Fruit fly (Drosophila melanogaster): ENCODE results near the gene ssp3.

Gene ssp3

DNA sequence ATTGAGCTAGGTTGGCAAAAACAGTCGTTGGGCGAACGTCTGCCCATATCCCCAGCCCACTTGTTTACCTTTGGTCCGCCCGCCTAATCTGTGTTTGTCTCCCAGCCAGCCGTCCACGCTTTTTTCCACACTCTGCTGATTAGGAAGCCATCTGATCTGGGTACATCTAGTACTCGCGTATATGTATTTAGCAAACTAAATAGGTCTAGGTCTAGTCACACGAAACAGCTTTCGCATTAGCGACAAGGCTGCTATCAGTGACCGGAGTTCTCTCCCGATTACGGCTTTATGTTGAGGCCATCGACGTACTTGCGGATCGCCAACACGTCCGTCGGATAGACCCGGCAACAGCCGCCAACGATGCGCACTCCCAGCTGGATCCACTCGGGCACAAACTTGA lies 11.9 kb upstream of the ssp3 start:
- no peak for TF ChIP-seq Snoo (tag; optimal IDR thresholded peaks at IDR 0.05)
- no peak for TF ChIP-seq CG4496 (GFP tag; IDR thresholded peaks at IDR 0.05)
- no peak for TF ChIP-seq Ets98B (GFP tag; IDR thresholded peaks at IDR 0.05)
- TF ChIP-seq CG17806 (tag; optimal IDR thresholded peaks at IDR 0.05) = no peak
- no peak for TF ChIP-seq gl (tag; optimal IDR thresholded peaks at IDR 0.05)
- TF ChIP-seq D1 (tag; optimal IDR thresholded peaks at IDR 0.05) = no peak
- no peak for TF ChIP-seq CG15710 (tag; optimal IDR thresholded peaks at IDR 0.05)
- TF ChIP-seq CG9948 (tag; optimal IDR thresholded peaks at IDR 0.05) = no peak
- no peak for TF ChIP-seq fd96Ca (GFP tag; IDR thresholded peaks at IDR 0.05)
- TF ChIP-seq CG8301 (tag; optimal IDR thresholded peaks at IDR 0.05) = no peak
- TF ChIP-seq rn (GFP tag; IDR thresholded peaks at IDR 0.05) = no peak

- TF ChIP-seq CG4496 (GFP tag; IDR thresholded peaks at IDR 0.05) = no peak
- TF ChIP-seq Pif1A (GFP tag; optimal IDR thresholded peaks at IDR 0.05) = no peak
- TF ChIP-seq CG8301 (tag; optimal IDR thresholded peaks at IDR 0.05) = no peak
- no peak for TF ChIP-seq Snoo (tag; optimal IDR thresholded peaks at IDR 0.05)
- no peak; the same call in 2 of the 3 replicates for TF ChIP-seq fd96Ca (GFP tag; IDR thresholded peaks at IDR 0.05)
- peak; percentile 12 for TF ChIP-seq Pif1B (GFP tag; optimal IDR thresholded peaks at IDR 0.05)
- TF ChIP-seq CG12605 (GFP tag; IDR thresholded peaks at IDR 0.05) = 0 out of 2 replicates have a peak, but pooled peaks have one; percentile 26
- TF ChIP-seq CG15710 (tag; optimal IDR thresholded peaks at IDR 0.05) = no peak
- TF ChIP-seq CG13204 (GFP tag; optimal IDR thresholded peaks at IDR 0.05) = no peak
- TF ChIP-seq CG34367 (tag; optimal IDR thresholded peaks at IDR 0.05) = no peak
- peak; percentile 57 for TF ChIP-seq EcR (GFP tag; optimal IDR thresholded peaks at IDR 0.05)
- no peak for TF ChIP-seq CG8159 (tag; optimal IDR thresholded peaks at IDR 0.05)
- no peak for TF ChIP-seq rn (GFP tag; IDR thresholded peaks at IDR 0.05)
- TF ChIP-seq gl (tag; optimal IDR thresholded peaks at IDR 0.05) = peak; percentile 32
- TF ChIP-seq CG9948 (tag; optimal IDR thresholded peaks at IDR 0.05) = no peak
- no peak for TF ChIP-seq CG10348 (GFP tag; IDR thresholded peaks at IDR 0.05)
- no peak for TF ChIP-seq CG17806 (tag; optimal IDR thresholded peaks at IDR 0.05)
- peak; percentile 21; the same call in 1 of the 2 replicates for TF ChIP-seq Ets98B (GFP tag; IDR thresholded peaks at IDR 0.05)
- TF ChIP-seq D1 (tag; optimal IDR thresholded peaks at IDR 0.05) = no peak
These were observed 10.5 kb upstream of the ssp3 start, which contains the start of gene CG10621 for dm6 chr2L:18954255-18954715. TSS of gene CG10621 (minus strand) at chr2L:18954431.

dm6 chr2L:18953512-18954254 lies 9.9 kb upstream of the ssp3 start:
- peak; percentile 67 for TF ChIP-seq EcR (GFP tag; optimal IDR thresholded peaks at IDR 0.05)
- peak; percentile 2 for TF ChIP-seq CG14655 (GFP tag; optimal IDR thresholded peaks at IDR 0.05)
- no peak for TF ChIP-seq CG9948 (tag; optimal IDR thresholded peaks at IDR 0.05)
- TF ChIP-seq CG34367 (tag; optimal IDR thresholded peaks at IDR 0.05) = no peak

dm6 chr2L:18951674-18952073 lies 7.9 kb upstream of the ssp3 start, which contains the start of gene Nedd8:
TSS of gene Nedd8 (minus strand) at chr2L:18951837.
- no peak for TF ChIP-seq fd96Ca (GFP tag; IDR thresholded peaks at IDR 0.05)

- no peak for TF ChIP-seq CG17806 (tag; optimal IDR thresholded peaks at IDR 0.05)
- no peak for TF ChIP-seq Ets98B (GFP tag; IDR thresholded peaks at IDR 0.05)
- no peak for TF ChIP-seq EcR (GFP tag; optimal IDR thresholded peaks at IDR 0.05)
- no peak for TF ChIP-seq Pif1A (GFP tag; optimal IDR thresholded peaks at IDR 0.05)
- TF ChIP-seq CG13204 (GFP tag; optimal IDR thresholded peaks at IDR 0.05) = no peak
- TF ChIP-seq CG34367 (tag; optimal IDR thresholded peaks at IDR 0.05) = no peak
- no peak for TF ChIP-seq CG4496 (GFP tag; IDR thresholded peaks at IDR 0.05)
- no peak for TF ChIP-seq Snoo (tag; optimal IDR thresholded peaks at IDR 0.05)
- TF ChIP-seq CG32121 (GFP tag; IDR thresholded peaks at IDR 0.05) = no peak
- no peak for TF ChIP-seq CG15710 (tag; optimal IDR thresholded peaks at IDR 0.05)
- TF ChIP-seq gl (tag; optimal IDR thresholded peaks at IDR 0.05) = no peak
- no peak for TF ChIP-seq CG9948 (tag; optimal IDR thresholded peaks at IDR 0.05)
- no peak for TF ChIP-seq CG10348 (GFP tag; IDR thresholded peaks at IDR 0.05)
- no peak for TF ChIP-seq rn (GFP tag; IDR thresholded peaks at IDR 0.05)
- TF ChIP-seq CG14655 (GFP tag; optimal IDR thresholded peaks at IDR 0.05) = no peak
- no peak for TF ChIP-seq D1 (tag; optimal IDR thresholded peaks at IDR 0.05)
- TF ChIP-seq Pif1B (GFP tag; optimal IDR thresholded peaks at IDR 0.05) = no peak
- TF ChIP-seq CG12605 (GFP tag; IDR thresholded peaks at IDR 0.05) = no peak
- no peak for TF ChIP-seq CG8159 (tag; optimal IDR thresholded peaks at IDR 0.05)
These were observed 5.0 kb upstream of the ssp3 start, which contains the start of gene CG10428 for dm6 chr2L:18948724-18949108. TSS of gene CG10428 (plus strand) at chr2L:18948884.

DNA sequence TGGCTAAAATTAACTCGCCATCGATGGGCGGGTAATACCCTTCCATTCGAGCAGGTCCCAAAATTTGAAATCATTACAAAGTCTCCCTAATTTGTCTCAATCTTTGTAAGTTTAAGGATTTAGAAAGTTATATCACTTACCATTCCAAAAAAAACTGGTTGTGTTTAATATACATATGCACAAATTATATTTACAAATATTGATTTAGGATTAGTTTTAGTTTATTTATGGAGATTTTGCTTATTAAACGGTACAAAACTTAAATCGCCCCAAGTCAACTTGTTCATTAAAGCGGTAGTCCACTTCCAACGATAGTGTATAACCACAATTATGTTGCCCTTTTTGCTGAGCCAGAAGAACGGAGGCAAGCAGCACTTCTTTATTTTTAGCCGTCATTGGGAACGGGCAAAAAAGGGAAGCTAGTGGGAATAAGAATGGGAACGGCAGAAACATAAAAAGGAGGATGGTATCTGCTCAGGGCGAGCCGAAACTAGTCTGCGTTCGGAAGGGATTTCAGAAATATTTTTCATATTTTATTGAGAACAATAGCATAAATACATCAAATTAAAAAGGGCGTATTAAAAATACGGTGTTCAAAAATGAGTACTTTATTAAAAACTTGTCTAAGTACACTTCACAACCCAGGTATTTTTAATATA lies 4.4 kb upstream of the ssp3 start:
- no peak for TF ChIP-seq EcR (GFP tag; optimal IDR thresholded peaks at IDR 0.05)
- TF ChIP-seq CG4496 (GFP tag; IDR thresholded peaks at IDR 0.05) = peak; percentile 80
- peak; percentile 90 for TF ChIP-seq CG8159 (tag; optimal IDR thresholded peaks at IDR 0.05)
- TF ChIP-seq CG9948 (tag; optimal IDR thresholded peaks at IDR 0.05) = peak; percentile 90
- TF ChIP-seq Pif1B (GFP tag; optimal IDR thresholded peaks at IDR 0.05) = peak; percentile 83
- peak; percentile 81 for TF ChIP-seq CG8301 (tag; optimal IDR thresholded peaks at IDR 0.05)
- TF ChIP-seq gl (tag; optimal IDR thresholded peaks at IDR 0.05) = peak; percentile 54
- TF ChIP-seq CG10348 (GFP tag; IDR thresholded peaks at IDR 0.05) = no peak
- TF ChIP-seq CG32121 (GFP tag; IDR thresholded peaks at IDR 0.05) = 0 out of 2 replicates have a peak, but pooled peaks have one; percentile 37
- TF ChIP-seq Pif1A (GFP tag; optimal IDR thresholded peaks at IDR 0.05) = peak; percentile 82
- TF ChIP-seq Ets98B (GFP tag; IDR thresholded peaks at IDR 0.05) = peak; percentile 30; the same call in 1 of the 2 replicates
- peak; percentile 15; the same call in 1 of the 3 replicates for TF ChIP-seq fd96Ca (GFP tag; IDR thresholded peaks at IDR 0.05)
- peak; percentile 69 for TF ChIP-seq D1 (tag; optimal IDR thresholded peaks at IDR 0.05)
- TF ChIP-seq Snoo (tag; optimal IDR thresholded peaks at IDR 0.05) = peak; percentile 75
- peak; percentile 91 for TF ChIP-seq CG14655 (GFP tag; optimal IDR thresholded peaks at IDR 0.05)
- peak; percentile 82 for TF ChIP-seq CG17806 (tag; optimal IDR thresholded peaks at IDR 0.05)
- peak; percentile 42; the same call in 1 of the 2 replicates for TF ChIP-seq CG12605 (GFP tag; IDR thresholded peaks at IDR 0.05)
- TF ChIP-seq CG15710 (tag; optimal IDR thresholded peaks at IDR 0.05) = peak; percentile 94
- peak; percentile 86 for TF ChIP-seq CG34367 (tag; optimal IDR thresholded peaks at IDR 0.05)
- TF ChIP-seq rn (GFP tag; IDR thresholded peaks at IDR 0.05) = peak; percentile 50; the same call in 1 of the 2 replicates
- peak; percentile 80 for TF ChIP-seq CG13204 (GFP tag; optimal IDR thresholded peaks at IDR 0.05)
